Fruit fly (Drosophila melanogaster) whole organism, adult: ENCODE measurements around the gene CG12991.

Source experiments
- Hr96 ChIP-seq: fragments of 200-800 bp; sonication (Bioruptor generic); optimal IDR thresholded peaks from 2 replicates; lab custom pipeline; 2016; ENCODE audit warnings: missing biosample characterization, missing genetic modification characterization
- Mnt ChIP-seq: fragments of 200-800 bp; sonication (Bioruptor generic); optimal IDR thresholded peaks from 2 replicates; lab custom pipeline; 2016; ENCODE audit warnings: missing biosample characterization, mild to moderate bottlenecking, missing genetic modification characterization

- TF ChIP-seq Mnt (GFP tag; lab: Kevin White, UChicago) (no peak), Hr96 (GFP tag; lab: Kevin White, UChicago) (no peak)
These were observed 18.3 kb upstream of the CG12991 start, which contains the start of gene CG43658 for dm6 chrX:17561130-17561942.
